Fruit fly (Drosophila melanogaster) whole organism, prepupa: ENCODE data around the gene Snoo.

ENCODE experiments used
- Blimp-1 ChIP-seq: fragments of 200-800 bp; sonication (Bioruptor generic); optimal IDR thresholded peaks from 3 replicates; lab custom pipeline; 2017; ENCODE audit warnings: missing biosample characterization, missing genetic modification characterization, mild to moderate bottlenecking, moderate library complexity, missing genetic modification reagents
- CG10669 ChIP-seq: fragments of 200-800 bp; sonication (Bioruptor generic); optimal IDR thresholded peaks from 3 replicates; lab custom pipeline; 2018; ENCODE audit warnings: missing biosample characterization, mild to moderate bottlenecking, missing genetic modification characterization, moderate library complexity
- CG11294 ChIP-seq: fragments of 200-800 bp; sonication (Bioruptor generic); IDR thresholded peaks from 2 replicates; pipeline ENCODE4 v1.3.6; 2022; ENCODE audit warnings: missing biosample characterization, missing genetic modification characterization
- CG11762 ChIP-seq: fragments of 200-800 bp; sonication (Bioruptor generic); optimal IDR thresholded peaks from 3 replicates; lab custom pipeline; 2016; ENCODE audit warnings: missing biosample characterization, missing genetic modification characterization; ENCODE audit not compliant: insufficient read depth
- CG11902 ChIP-seq: fragments of 200-800 bp; sonication (Bioruptor generic); optimal IDR thresholded peaks from 3 replicates; lab custom pipeline; 2016; ENCODE audit warnings: missing biosample characterization, missing genetic modification characterization
- CG1621 ChIP-seq: fragments of 200-800 bp; sonication (Bioruptor generic); optimal IDR thresholded peaks from 3 replicates; lab custom pipeline; 2018; ENCODE audit warnings: missing biosample characterization, mild to moderate bottlenecking, missing genetic modification characterization
- CG16779 ChIP-seq: fragments of 200-800 bp; sonication (Bioruptor generic); optimal IDR thresholded peaks from 3 replicates; lab custom pipeline; 2017; ENCODE audit warnings: missing biosample characterization, mild to moderate bottlenecking, missing genetic modification characterization
- CG3032 ChIP-seq: fragments of 200-800 bp; optimal IDR thresholded peaks from 2 replicates; lab custom pipeline; 2019; ENCODE audit warnings: missing biosample characterization, mild to moderate bottlenecking, missing genetic modification characterization, moderate library complexity
- CG32006 ChIP-seq: fragments of 200-800 bp; sonication (Bioruptor generic); optimal IDR thresholded peaks from 3 replicates; lab custom pipeline; 2017; ENCODE audit warnings: missing biosample characterization, mild to moderate bottlenecking, missing genetic modification characterization
- CG3919 ChIP-seq: fragments of 200-800 bp; sonication (Bioruptor generic); optimal IDR thresholded peaks from 3 replicates; lab custom pipeline; 2016; ENCODE audit warnings: missing biosample characterization, missing genetic modification characterization
- CG4318 ChIP-seq: fragments of 200-800 bp; sonication (Bioruptor generic); optimal IDR thresholded peaks from 3 replicates; lab custom pipeline; 2017; ENCODE audit warnings: missing biosample characterization, mild to moderate bottlenecking, missing genetic modification characterization
- CG6163 ChIP-seq: fragments of 200-800 bp; sonication (Bioruptor generic); IDR thresholded peaks from 3 replicates; pipeline ENCODE4 v1.3.6; 2022; ENCODE audit warnings: missing biosample characterization, missing genetic modification characterization
- CG6276 ChIP-seq: fragments of 200-800 bp; sonication (Bioruptor generic); optimal IDR thresholded peaks from 2 replicates; lab custom pipeline; 2017; ENCODE audit warnings: missing biosample characterization, mild to moderate bottlenecking, missing genetic modification characterization
- CG6808 ChIP-seq: fragments of 200-800 bp; sonication (Bioruptor generic); optimal IDR thresholded peaks from 3 replicates; lab custom pipeline; 2017; ENCODE audit warnings: missing biosample characterization, missing genetic modification characterization, mild to moderate bottlenecking, moderate library complexity, missing genetic modification reagents
- CG6854 ChIP-seq: fragments of 200-800 bp; sonication (Bioruptor generic); optimal IDR thresholded peaks from 2 replicates; lab custom pipeline; 2017; ENCODE audit warnings: missing biosample characterization, mild to moderate bottlenecking, missing genetic modification characterization
- CG8119 ChIP-seq: fragments of 200-800 bp; sonication (Bioruptor generic); IDR thresholded peaks from 3 replicates; pipeline ENCODE4 v1.3.6; 2022; ENCODE audit warnings: missing biosample characterization, missing genetic modification characterization
- CG8632 ChIP-seq: fragments of 200-800 bp; sonication (Bioruptor generic); optimal IDR thresholded peaks from 3 replicates; lab custom pipeline; 2016; ENCODE audit warnings: missing biosample characterization, missing genetic modification characterization
- CG9139 ChIP-seq: fragments of 200-800 bp; sonication (Bioruptor generic); optimal IDR thresholded peaks from 3 replicates; lab custom pipeline; 2017; ENCODE audit warnings: missing biosample characterization, mild to moderate bottlenecking, missing genetic modification characterization
- Eip75B ChIP-seq: fragments of 200-800 bp; sonication (Bioruptor generic); optimal IDR thresholded peaks from 3 replicates; lab custom pipeline; 2016; ENCODE audit warnings: missing biosample characterization, missing genetic modification characterization
- Ets21C ChIP-seq: fragments of 200-800 bp; sonication (Bioruptor generic); optimal IDR thresholded peaks from 3 replicates; lab custom pipeline; 2016; ENCODE audit warnings: missing biosample characterization, missing genetic modification characterization
- Ets96B ChIP-seq: fragments of 200-800 bp; optimal IDR thresholded peaks from 2 replicates; lab custom pipeline; 2019; ENCODE audit warnings: missing biosample characterization, mild to moderate bottlenecking, missing genetic modification characterization, moderate library complexity
- Gug ChIP-seq: fragments of 200-800 bp; sonication (Bioruptor generic); IDR thresholded peaks from 2 replicates; pipeline ENCODE4 v1.3.6; 2022; ENCODE audit warnings: missing biosample characterization, missing genetic modification characterization
- Hr38 ChIP-seq: sonication (Bioruptor generic); optimal IDR thresholded peaks from 2 replicates; lab custom pipeline; 2016; ENCODE audit warnings: missing biosample characterization, missing genetic modification characterization
- Hr39 ChIP-seq: fragments of 200-800 bp; sonication (Bioruptor generic); optimal IDR thresholded peaks from 2 replicates; lab custom pipeline; 2016; ENCODE audit warnings: missing biosample characterization, missing genetic modification characterization
- Hr4 ChIP-seq: fragments of 200-800 bp; sonication (Bioruptor generic); optimal IDR thresholded peaks from 3 replicates; lab custom pipeline; 2016; ENCODE audit warnings: missing biosample characterization, missing genetic modification characterization
- Lpt ChIP-seq: fragments of 200-800 bp; sonication (Bioruptor generic); optimal IDR thresholded peaks from 3 replicates; lab custom pipeline; 2016; ENCODE audit warnings: missing biosample characterization, missing genetic modification characterization
- Met ChIP-seq: fragments of 200-800 bp; sonication (Bioruptor generic); optimal IDR thresholded peaks from 3 replicates; lab custom pipeline; 2016; ENCODE audit warnings: missing biosample characterization, missing genetic modification characterization
- OdsH ChIP-seq: fragments of 200-800 bp; sonication (Bioruptor generic); optimal IDR thresholded peaks from 3 replicates; lab custom pipeline; 2016; ENCODE audit warnings: missing biosample characterization, missing genetic modification characterization
- Smox ChIP-seq: fragments of 200-800 bp; sonication (Bioruptor generic); optimal IDR thresholded peaks from 3 replicates; lab custom pipeline; 2016; ENCODE audit warnings: missing biosample characterization, missing genetic modification characterization
- Sox102F ChIP-seq: fragments of 200-800 bp; sonication (Bioruptor generic); optimal IDR thresholded peaks from 2 replicates; lab custom pipeline; 2016; ENCODE audit warnings: missing biosample characterization, mild to moderate bottlenecking, missing genetic modification characterization
- Sox15 ChIP-seq: fragments of 200-800 bp; sonication (Bioruptor generic); optimal IDR thresholded peaks from 3 replicates; lab custom pipeline; 2016; ENCODE audit warnings: missing biosample characterization, missing genetic modification characterization
- achi ChIP-seq: fragments of 200-800 bp; sonication (Bioruptor generic); optimal IDR thresholded peaks from 3 replicates; lab custom pipeline; 2016; ENCODE audit warnings: missing biosample characterization, missing genetic modification characterization
- cyc ChIP-seq: fragments of 200-800 bp; sonication (Bioruptor generic); optimal IDR thresholded peaks from 3 replicates; lab custom pipeline; 2016; ENCODE audit warnings: missing biosample characterization, missing genetic modification characterization
- dsx ChIP-seq: fragments of 200-800 bp; optimal IDR thresholded peaks from 3 replicates; lab custom pipeline; 2019; ENCODE audit warnings: missing biosample characterization, mild to moderate bottlenecking, missing genetic modification characterization, moderate library complexity; ENCODE audit not compliant: poor library complexity, severe bottlenecking
- eg ChIP-seq: fragments of 200-800 bp; sonication (Bioruptor generic); IDR thresholded peaks from 3 replicates; pipeline ENCODE4 v1.3.6; 2022; ENCODE audit warnings: missing biosample characterization, missing genetic modification characterization
- esn ChIP-seq: fragments of 200-800 bp; sonication (Bioruptor generic); optimal IDR thresholded peaks from 2 replicates; lab custom pipeline; 2016; ENCODE audit warnings: missing biosample characterization, mild to moderate bottlenecking, missing genetic modification characterization, moderate library complexity
- fd59A ChIP-seq: fragments of 200-800 bp; sonication (Bioruptor generic); optimal IDR thresholded peaks from 2 replicates; lab custom pipeline; 2017; ENCODE audit warnings: missing biosample characterization, mild to moderate bottlenecking, missing genetic modification characterization, missing genetic modification reagents
- lz ChIP-seq: fragments of 200-800 bp; sonication (Bioruptor generic); optimal IDR thresholded peaks from 3 replicates; lab custom pipeline; 2016; ENCODE audit warnings: missing biosample characterization, missing genetic modification characterization
- net ChIP-seq: fragments of 200-800 bp; sonication (Bioruptor generic); optimal IDR thresholded peaks from 3 replicates; lab custom pipeline; 2016; ENCODE audit warnings: missing biosample characterization, missing genetic modification characterization
- pdm3 ChIP-seq: fragments of 200-800 bp; sonication (Bioruptor generic); optimal IDR thresholded peaks from 3 replicates; lab custom pipeline; 2016; ENCODE audit warnings: missing biosample characterization, missing genetic modification characterization
- salr ChIP-seq, 2 experiments: fragments of 200-800 bp; sonication (Bioruptor generic); optimal IDR thresholded peaks; 3 replicates each; lab custom pipeline; 2016 to 2018; ENCODE audit warnings: missing biosample characterization in 2 of 2, missing genetic modification characterization in 2 of 2, mild to moderate bottlenecking in 1 of 2
- spab ChIP-seq: fragments of 200-800 bp; sonication (Bioruptor generic); optimal IDR thresholded peaks from 2 replicates; lab custom pipeline; 2017; ENCODE audit warnings: missing biosample characterization, mild to moderate bottlenecking, missing genetic modification characterization, missing genetic modification reagents
- ss ChIP-seq, 2 experiments: fragments of 200-800 bp; sonication (Bioruptor generic); optimal IDR thresholded peaks; 2 replicates in 1 of 2; 3 replicates in 1 of 2; lab custom pipeline; 2017 to 2018; ENCODE audit warnings: mild to moderate bottlenecking in 2 of 2, missing biosample characterization in 2 of 2, missing genetic modification characterization in 2 of 2, moderate library complexity in 1 of 2
- svp ChIP-seq: fragments of 200-800 bp; sonication (Bioruptor generic); peaks from one replicate; lab custom pipeline; 2016; ENCODE audit warnings: missing biosample characterization, missing genetic modification characterization
- topi ChIP-seq: fragments of 200-800 bp; sonication (Bioruptor generic); optimal IDR thresholded peaks from 3 replicates; lab custom pipeline; 2016; ENCODE audit warnings: missing biosample characterization, missing genetic modification characterization
- vri ChIP-seq: fragments of 200-800 bp; sonication (Bioruptor generic); optimal IDR thresholded peaks from 3 replicates; lab custom pipeline; 2016; ENCODE audit warnings: missing biosample characterization, mild to moderate bottlenecking, missing genetic modification characterization

Gene Snoo

dm6 chr2L:8009283-8010211, 25.6 kb upstream of the Snoo start, which contains the start of gene CG12560 (continued):
- no peak for TF ChIP-seq esn
- TF ChIP-seq CG3919 (GFP tag; lab: Kevin White, UChicago), result no peak
- TF ChIP-seq CG6808 (GFP tag; lab: Kevin White, UChicago), result peak; percentile 18
- peak; percentile 1 for TF ChIP-seq Ets96B (tag; lab: Kevin White, UChicago)
- peak; percentile 21 for TF ChIP-seq Eip75B (GFP tag; lab: Kevin White, UChicago)
- peak; percentile 55 for TF ChIP-seq net (GFP tag; lab: Kevin White, UChicago)
- no peak for TF ChIP-seq CG11902
- TF ChIP-seq CG16779, result peak; percentile 57
- peak; percentile 48 for TF ChIP-seq CG1621 (tag; lab: Kevin White, UChicago)
- TF ChIP-seq Blimp-1 (GFP tag; lab: Kevin White, UChicago), result no peak
- TF ChIP-seq topi (GFP tag; lab: Kevin White, UChicago), result no peak
- no peak for TF ChIP-seq CG3032 (tag; lab: Kevin White, UChicago)
- no peak for TF ChIP-seq salr (GFP tag; optimal IDR thresholded peaks at IDR 0.05; lab: Kevin White, UChicago)
- TF ChIP-seq Ets21C (GFP tag; lab: Kevin White, UChicago), result no peak
- TF ChIP-seq Gug (GFP tag; lab: Robert Waterston, UW), result no peak
- peak; percentile 16 for TF ChIP-seq Lpt
- no peak for TF ChIP-seq cyc (GFP tag; lab: Kevin White, UChicago)
- TF ChIP-seq dsx (GFP tag; lab: Kevin White, UChicago), result peak; percentile 12
- no peak for TF ChIP-seq pdm3
- TF ChIP-seq OdsH, result no peak
- peak; percentile 67 for TF ChIP-seq svp (GFP tag; lab: Kevin White, UChicago)
- peak; percentile 13 for TF ChIP-seq CG6854
- TF ChIP-seq CG11294 (GFP tag; lab: Robert Waterston, UW), result no peak
- TF ChIP-seq CG6276 (GFP tag; lab: Kevin White, UChicago), result peak; percentile 46
- no peak for TF ChIP-seq fd59A (GFP tag; lab: Kevin White, UChicago)
- TF ChIP-seq Smox (GFP tag; lab: Kevin White, UChicago), result no peak

- TF ChIP-seq CG1621 (tag; lab: Kevin White, UChicago) (peak; percentile 47), CG6163 (GFP tag; lab: Robert Waterston, UW) (peak; percentile 19; the same call in 1 of the 3 replicates), fd59A (GFP tag; lab: Kevin White, UChicago) (no peak), CG8119 (no peak), eg (GFP tag; lab: Robert Waterston, UW) (no peak), Hr39 (GFP tag; lab: Kevin White, UChicago) (no peak), Hr38 (GFP tag; lab: Kevin White, UChicago) (no peak), CG4318 (no peak), spab (no peak), CG11762 (GFP tag; lab: Kevin White, UChicago) (peak; percentile 4), CG10669 (GFP tag; lab: Kevin White, UChicago) (no peak), dsx (GFP tag; lab: Kevin White, UChicago) (peak; percentile 96), ss (GFP tag; optimal IDR thresholded peaks at IDR 0.05; lab: Kevin White, UChicago) (peak; percentile 50 to 60), Sox15 (GFP tag; lab: Kevin White, UChicago) (no peak), net (GFP tag; lab: Kevin White, UChicago) (no peak), achi (GFP tag; lab: Kevin White, UChicago) (no peak), CG8632 (GFP tag; lab: Kevin White, UChicago) (no peak), lz (GFP tag; lab: Kevin White, UChicago) (no peak), Ets96B (tag; lab: Kevin White, UChicago) (no peak), CG3032 (tag; lab: Kevin White, UChicago) (no peak), Eip75B (GFP tag; lab: Kevin White, UChicago) (no peak), Met (GFP tag; lab: Kevin White, UChicago) (no peak), Sox102F (GFP tag; lab: Kevin White, UChicago) (no peak), Hr4 (no peak), vri (peak; percentile 8), CG11294 (GFP tag; lab: Robert Waterston, UW) (no peak), CG3919 (GFP tag; lab: Kevin White, UChicago) (peak; percentile 20), CG32006 (GFP tag; lab: Kevin White, UChicago) (no peak), CG9139 (GFP tag; lab: Kevin White, UChicago) (peak; percentile 64)
These were observed 23.3 kb upstream of the Snoo start, which contains the start of gene Spn28Dc for dm6 chr2L:8007160-8007876. Gene Spn28Dc, minus strand, starts transcription at chr2L:8007210.
